Fruit fly (Drosophila melanogaster) whole organism, adult: ENCODE data around the gene Lcp65Aa.
A peak's percentile ranks its signal among the peaks of the same experiment; 100 is the strongest.

Source experiments
- CG11617 ChIP-seq: fragments of 200-800 bp; sonication (Bioruptor generic); optimal IDR thresholded peaks from 2 replicates; lab custom pipeline; 2017; ENCODE audit warnings: mild to moderate bottlenecking, missing biosample characterization, missing genetic modification reagents, missing genetic modification characterization
- CG12768 ChIP-seq: fragments of 200-800 bp; sonication (Bioruptor generic); optimal IDR thresholded peaks from 2 replicates; lab custom pipeline; 2017; ENCODE audit warnings: missing biosample characterization, missing genetic modification characterization, mild to moderate bottlenecking, moderate library complexity, missing genetic modification reagents
- CG5204 ChIP-seq: fragments of 200-800 bp; sonication (Bioruptor generic); optimal IDR thresholded peaks from 2 replicates; lab custom pipeline; 2016; ENCODE audit warnings: missing biosample characterization, missing genetic modification characterization
- CG7045 ChIP-seq: fragments of 200-800 bp; sonication (Bioruptor generic); optimal IDR thresholded peaks from 2 replicates; lab custom pipeline; 2017; ENCODE audit warnings: missing biosample characterization, mild to moderate bottlenecking, missing genetic modification characterization
- CG7101 ChIP-seq: fragments of 200-800 bp; sonication (Bioruptor generic); optimal IDR thresholded peaks from 2 replicates; lab custom pipeline; 2018; ENCODE audit warnings: missing biosample characterization, mild to moderate bottlenecking, missing genetic modification characterization, moderate library complexity
- Crg-1 ChIP-seq: fragments of 200-800 bp; sonication (Bioruptor generic); optimal IDR thresholded peaks from 2 replicates; lab custom pipeline; 2016; ENCODE audit warnings: missing biosample characterization, missing genetic modification characterization
- Hr96 ChIP-seq: fragments of 200-800 bp; sonication (Bioruptor generic); optimal IDR thresholded peaks from 2 replicates; lab custom pipeline; 2016; ENCODE audit warnings: missing biosample characterization, missing genetic modification characterization
- bab1 ChIP-seq: fragments of 200-800 bp; sonication (Bioruptor generic); optimal IDR thresholded peaks from 3 replicates; lab custom pipeline; 2019; ENCODE audit warnings: missing biosample characterization, mild to moderate bottlenecking, missing genetic modification characterization, moderate library complexity
- cic ChIP-seq: fragments of 200-800 bp; sonication (Bioruptor generic); optimal IDR thresholded peaks from 2 replicates; lab custom pipeline; 2017; ENCODE audit warnings: missing biosample characterization, mild to moderate bottlenecking, missing genetic modification characterization, moderate library complexity
- kay ChIP-seq: fragments of 200-800 bp; sonication (Bioruptor generic); peaks from one replicate; lab custom pipeline; 2016; ENCODE audit warnings: missing biosample characterization, missing genetic modification characterization, borderline replicate concordance
- ovo ChIP-seq: fragments of 200-800 bp; sonication (Bioruptor generic); optimal IDR thresholded peaks from 2 replicates; lab custom pipeline; 2016; ENCODE audit warnings: missing biosample characterization, missing genetic modification characterization
- tj ChIP-seq: fragments of 200-800 bp; sonication (Bioruptor generic); optimal IDR thresholded peaks from 3 replicates; lab custom pipeline; 2017; ENCODE audit warnings: missing biosample characterization, mild to moderate bottlenecking, missing genetic modification characterization, moderate library complexity
- toe ChIP-seq: fragments of 200-800 bp; sonication (Bioruptor generic); optimal IDR thresholded peaks from 2 replicates; lab custom pipeline; 2016; ENCODE audit warnings: missing biosample characterization, missing genetic modification characterization

- TF ChIP-seq CG11617 (GFP tag; lab: Kevin White, UChicago) = peak; percentile 85
- no peak for TF ChIP-seq kay (GFP tag; lab: Kevin White, UChicago)
- peak; percentile 86 for TF ChIP-seq CG7101
- no peak for TF ChIP-seq cic (GFP tag; lab: Kevin White, UChicago)
- TF ChIP-seq tj (GFP tag; lab: Kevin White, UChicago) = peak; percentile 67
- peak; percentile 74 for TF ChIP-seq Crg-1 (GFP tag; lab: Kevin White, UChicago)
- peak; percentile 73 for TF ChIP-seq ovo (GFP tag; lab: Kevin White, UChicago)
- TF ChIP-seq CG7045 (GFP tag; lab: Kevin White, UChicago) = peak; percentile 77
- peak; percentile 90 for TF ChIP-seq toe (GFP tag; lab: Kevin White, UChicago)
- peak; percentile 78 for TF ChIP-seq Hr96 (GFP tag; lab: Kevin White, UChicago)
- TF ChIP-seq bab1 (GFP tag; lab: Kevin White, UChicago) = peak; percentile 70
- peak; percentile 84 for TF ChIP-seq CG12768 (GFP tag; lab: Kevin White, UChicago)
- peak; percentile 78 for TF ChIP-seq CG5204 (GFP tag; lab: Kevin White, UChicago)
Observed at dm6 chr3L:6192822-6193555, 41.9 kb downstream of the Lcp65Aa start, which contains the start of the genes Sf3b6 and Tnpo.
